Worm (Caenorhabditis elegans) whole organism, late embryonic: Measurements from ENCODE around the gene nas-11.

Source experiments
- ceh-22 ChIP-seq: sonication (generic microtip); optimal IDR thresholded peaks from 2 replicates; lab custom pipeline; 2017; ENCODE audit warnings: missing biosample characterization, missing genetic modification characterization
- ceh-9 ChIP-seq: sonication (generic microtip); optimal IDR thresholded peaks from 2 replicates; lab custom pipeline; 2016; ENCODE audit warnings: mild to moderate bottlenecking, missing genetic modification characterization, inconsistent platforms, missing compliant biosample characterization
- fkh-6 ChIP-seq: sonication (generic microtip); optimal IDR thresholded peaks from 2 replicates; lab custom pipeline; 2016; ENCODE audit warnings: missing genetic modification characterization, missing compliant biosample characterization

DNA sequence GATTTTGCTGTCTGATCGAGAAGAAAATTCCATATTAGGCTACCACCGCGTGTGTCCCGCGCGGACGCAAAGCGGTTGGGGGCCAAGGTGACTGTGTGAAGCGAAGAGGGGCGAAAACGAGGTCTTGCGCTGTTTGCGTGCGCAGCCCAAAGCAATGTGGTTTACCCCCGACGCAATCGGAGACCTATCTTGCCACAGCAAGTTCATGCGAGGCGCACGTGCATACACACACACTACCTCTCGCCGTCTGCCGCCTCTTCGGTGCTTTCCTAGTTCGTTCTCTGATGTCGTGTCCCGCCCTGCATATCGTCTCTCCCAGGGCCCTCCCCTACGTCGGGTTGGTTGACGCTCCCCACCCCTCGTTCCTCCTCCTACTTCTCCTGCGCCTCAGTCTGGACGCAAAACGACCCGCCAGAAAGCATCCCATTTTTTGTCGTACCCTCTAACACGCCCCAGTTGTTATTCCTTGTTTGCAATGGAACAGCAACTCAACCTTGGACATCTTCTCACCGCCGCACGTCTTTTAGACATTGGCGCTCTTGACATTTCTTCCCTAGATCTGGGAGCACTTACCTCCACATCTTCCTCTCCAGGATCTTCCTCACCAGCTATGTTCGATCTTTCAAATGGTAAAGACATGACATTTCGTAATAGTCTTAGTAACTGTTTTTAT is 28.8 kb downstream of the nas-11 start, which contains the start of gene mdl-1:
- no peak for TF ChIP-seq ceh-9 (tag; lab: Kevin White, UChicago)
- no peak for TF ChIP-seq fkh-6 (tag; lab: Kevin White, UChicago)
- no peak for TF ChIP-seq ceh-22
